Fruit fly (Drosophila melanogaster): ENCODE measurements around the gene GatA.

GatA gene

DNA sequence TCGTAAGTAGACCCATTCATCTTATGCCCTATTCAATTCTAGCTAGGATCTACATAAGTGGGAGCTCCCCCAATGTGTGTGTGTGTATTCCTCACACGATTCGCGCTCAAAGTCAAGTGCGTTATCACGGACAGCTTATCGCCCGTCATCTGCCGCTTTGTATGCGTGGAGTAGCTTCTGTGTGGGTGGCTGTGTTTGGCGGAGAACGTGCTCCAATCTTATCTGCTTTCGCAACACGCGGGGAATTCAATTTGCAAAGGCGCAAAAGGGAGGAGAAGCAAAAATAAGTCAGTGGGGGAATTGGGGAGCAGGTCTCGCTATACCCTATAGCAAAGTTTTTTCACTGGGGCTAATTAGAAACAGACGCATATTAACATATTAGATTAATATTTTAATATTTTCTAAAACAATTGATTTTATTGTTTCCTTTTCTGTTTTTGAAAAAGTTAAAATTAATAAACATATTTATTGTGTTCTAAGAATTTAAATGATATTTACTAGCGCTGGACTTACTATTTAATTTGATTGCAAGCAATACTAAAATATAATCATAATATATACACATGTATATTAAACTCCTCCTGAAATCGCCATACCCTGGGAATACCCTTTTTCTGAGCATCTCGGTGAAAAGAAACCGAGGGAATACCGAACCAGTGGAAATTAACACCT, 43.4 kb downstream of the GatA start (continued):
- TF ChIP-seq vnd (GFP tag; IDR thresholded peaks at IDR 0.05; ENCODE audit: partially characterized antibody): 0 out of 3 replicates have a peak, but pooled peaks have one; percentile 31
- no peak for TF ChIP-seq Nf-YA (GFP tag; IDR thresholded peaks at IDR 0.05)
- TF ChIP-seq B-H1 (GFP tag; IDR thresholded peaks at IDR 0.05): no peak
- TF ChIP-seq Poxn (GFP tag; IDR thresholded peaks at IDR 0.05): no peak
- no peak for TF ChIP-seq hb (GFP tag; IDR thresholded peaks at IDR 0.05; ENCODE audit: partially characterized antibody)
- TF ChIP-seq CG14014 (GFP tag; IDR thresholded peaks at IDR 0.05): no peak
- no peak for TF ChIP-seq so (GFP tag; IDR thresholded peaks at IDR 0.05)
- TF ChIP-seq pan (optimal IDR thresholded peaks at IDR 0.05): no peak
- TF ChIP-seq pan (GFP tag; optimal IDR thresholded peaks at IDR 0.05 in 1 of 2, IDR thresholded peaks at IDR 0.05 in 1 of 2): peak in 1 of 2 experiments; percentile 26
- peak; percentile 32 for TF ChIP-seq CG13296 (GFP tag; optimal IDR thresholded peaks at IDR 0.05)
- TF ChIP-seq sug (tag; optimal IDR thresholded peaks at IDR 0.05): peak; percentile 86
- no peak for TF ChIP-seq HLH54F (GFP tag; optimal IDR thresholded peaks at IDR 0.05)
- TF ChIP-seq CG7357 (GFP tag; IDR thresholded peaks at IDR 0.05): no peak
- TF ChIP-seq Xbp1 (GFP tag; optimal IDR thresholded peaks at IDR 0.05): no peak
- no peak for TF ChIP-seq CG4854 (GFP tag; optimal IDR thresholded peaks at IDR 0.05)
- peak; percentile 18 for TF ChIP-seq CG4424 (GFP tag; optimal IDR thresholded peaks at IDR 0.05)
- TF ChIP-seq lola (GFP tag; optimal IDR thresholded peaks at IDR 0.05): no peak
- peak; percentile 68 for TF ChIP-seq CG7556 (GFP tag; optimal IDR thresholded peaks at IDR 0.05)
- no peak for TF ChIP-seq Hmx (GFP tag; optimal IDR thresholded peaks at IDR 0.05)
- no peak for TF ChIP-seq Hr78 (GFP tag; optimal IDR thresholded peaks at IDR 0.05)
- peak; percentile 29 for TF ChIP-seq Deaf1 (tag; optimal IDR thresholded peaks at IDR 0.05)
- no peak for TF ChIP-seq da (GFP tag; optimal IDR thresholded peaks at IDR 0.05)
- TF ChIP-seq en (GFP tag; optimal IDR thresholded peaks at IDR 0.05): no peak
- TF ChIP-seq Camta (GFP tag; optimal IDR thresholded peaks at IDR 0.05): no peak
- peak; percentile 34 for TF ChIP-seq CG13775 (GFP tag; optimal IDR thresholded peaks at IDR 0.05)
- TF ChIP-seq pzg (GFP tag; optimal IDR thresholded peaks at IDR 0.05): no peak
- TF ChIP-seq ro (GFP tag; IDR thresholded peaks at IDR 0.05): no peak
- peak; percentile 22 for TF ChIP-seq CG15011 (GFP tag; optimal IDR thresholded peaks at IDR 0.05)
- peak; percentile 55 for TF ChIP-seq Fer3 (tag; optimal IDR thresholded peaks at IDR 0.05)
- no peak for TF ChIP-seq Trl (optimal IDR thresholded peaks at IDR 0.05)
- no peak for TF ChIP-seq Trl (GFP tag; optimal IDR thresholded peaks at IDR 0.05)
- TF ChIP-seq cad (GFP tag; optimal IDR thresholded peaks at IDR 0.05): no peak
- TF ChIP-seq org-1 (GFP tag; optimal IDR thresholded peaks at IDR 0.05): peak; percentile 21
- TF ChIP-seq nau (GFP tag; optimal IDR thresholded peaks at IDR 0.05): no peak
- TF ChIP-seq Dbx (GFP tag; IDR thresholded peaks at IDR 0.05): peak; percentile 63; the same call in 1 of the 3 replicates
- TF ChIP-seq vfl (GFP tag; optimal IDR thresholded peaks at IDR 0.05): no peak
- TF ChIP-seq Dll (GFP tag; IDR thresholded peaks at IDR 0.05; ENCODE audit: partially characterized antibody): no peak
- no peak for TF ChIP-seq pita (GFP tag; optimal IDR thresholded peaks at IDR 0.05)
- TF ChIP-seq lmd (GFP tag; IDR thresholded peaks at IDR 0.05): peak; percentile 16; the same call in 1 of the 2 replicates
- no peak for TF ChIP-seq CrebB (tag; optimal IDR thresholded peaks at IDR 0.05)
- no peak for TF ChIP-seq zen2 (GFP tag; IDR thresholded peaks at IDR 0.05; ENCODE audit: partially characterized antibody)
- no peak for TF ChIP-seq br (optimal IDR thresholded peaks at IDR 0.05)
- TF ChIP-seq CG18011 (GFP tag; optimal IDR thresholded peaks at IDR 0.05): no peak
- TF ChIP-seq CG17361 (GFP tag; IDR thresholded peaks at IDR 0.05): peak; percentile 53; the same call in 2 of the 3 replicates
- no peak for TF ChIP-seq Dp (GFP tag; optimal IDR thresholded peaks at IDR 0.05)
- no peak for TF ChIP-seq tna (GFP tag; IDR thresholded peaks at IDR 0.05; ENCODE audit: partially characterized antibody)
- no peak for TF ChIP-seq CG7987 (GFP tag; optimal IDR thresholded peaks at IDR 0.05)
- TF ChIP-seq dmrt99B (tag; optimal IDR thresholded peaks at IDR 0.05): peak; percentile 54
- no peak for TF ChIP-seq CG32772 (GFP tag; IDR thresholded peaks at IDR 0.05)
- TF ChIP-seq CG42726 (GFP tag; IDR thresholded peaks at IDR 0.05; ENCODE audit: partially characterized antibody): no peak
